Worm (Caenorhabditis elegans): Measurements from ENCODE around the gene K05F6.10.

DNA sequence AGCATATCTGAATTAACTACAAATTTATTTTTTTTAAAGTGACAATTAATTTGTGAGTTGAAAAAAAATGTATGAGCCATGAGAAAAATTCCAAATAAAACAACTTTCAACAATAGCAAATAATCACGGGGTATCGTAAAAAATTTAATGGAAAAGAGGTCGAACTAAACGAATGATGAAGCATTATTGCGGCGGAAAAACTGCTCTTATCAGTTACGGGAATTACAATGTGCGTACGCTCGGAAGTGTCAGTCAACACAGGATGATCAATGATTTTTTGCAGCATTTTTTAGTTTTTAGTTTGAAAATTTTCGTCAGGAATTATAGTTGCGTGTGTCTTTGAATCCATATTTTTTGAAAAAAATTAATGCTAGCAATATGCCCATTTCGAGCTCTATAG, 842 bp upstream of the K05F6.10 start:
- TF ChIP-seq pha-4 (tag; optimal IDR thresholded peaks at IDR 0.05) (no peak), nhr-12 (tag; optimal IDR thresholded peaks at IDR 0.05) (no peak), eor-1 (tag; optimal IDR thresholded peaks at IDR 0.05) (no peak), lin-15B (tag; optimal IDR thresholded peaks at IDR 0.05) (no peak)

All from whole organism, L3 larva.